Fruit fly (Drosophila melanogaster): ENCODE results near the gene Traf4.

- TF ChIP-seq CG13204 (GFP tag; optimal IDR thresholded peaks at IDR 0.05) (no peak), gl (tag; optimal IDR thresholded peaks at IDR 0.05) (no peak), CG32121 (GFP tag; IDR thresholded peaks at IDR 0.05) (no peak), CG15710 (tag; optimal IDR thresholded peaks at IDR 0.05) (no peak), fd96Ca (GFP tag; IDR thresholded peaks at IDR 0.05) (no peak), Pif1B (GFP tag; optimal IDR thresholded peaks at IDR 0.05) (no peak), CG4496 (GFP tag; IDR thresholded peaks at IDR 0.05) (no peak)
Observed at dm6 chr2L:4414059-4414458, 52.3 kb downstream of the Traf4 start.
